Worm (Caenorhabditis elegans) whole organism, young adult: Measurements from ENCODE around the gene nlp-11.
A peak's percentile ranks its signal among the peaks of the same experiment; 100 is the strongest.

Source experiments
- B0261.1 ChIP-seq: sonication (generic microtip); optimal IDR thresholded peaks from 2 replicates; lab custom pipeline; 2016; ENCODE audit warnings: mild to moderate bottlenecking, missing genetic modification characterization, moderate library complexity, missing compliant biosample characterization
- C06A6.2 ChIP-seq: fragments of 200-800 bp; sonication (Bioruptor generic); conservative IDR thresholded peaks from 2 replicates; pipeline ENCODE4 v1.3.6; 2022; ENCODE audit warnings: missing genetic modification characterization, missing compliant biosample characterization
- F37B4.10 ChIP-seq: fragments of 200-800 bp; sonication (Bioruptor generic); IDR thresholded peaks from 2 replicates; pipeline ENCODE4 v1.3.6; 2022; ENCODE audit warnings: missing genetic modification characterization, missing compliant biosample characterization
- F49E8.2 ChIP-seq: sonication (generic microtip); optimal IDR thresholded peaks from 3 replicates; lab custom pipeline; 2017; ENCODE audit warnings: missing genetic modification characterization, mild to moderate bottlenecking, missing compliant biosample characterization, antibody characterized with exemption, moderate library complexity; ENCODE audit not compliant: insufficient read depth
- F52B5.7 ChIP-seq: sonication (generic microtip); optimal IDR thresholded peaks from 2 replicates; lab custom pipeline; 2016; ENCODE audit warnings: mild to moderate bottlenecking, missing genetic modification characterization, missing compliant biosample characterization
- K11D2.4 ChIP-seq: fragments of 200-800 bp; sonication (Bioruptor generic); IDR thresholded peaks from 2 replicates; pipeline ENCODE4 v1.3.6; 2022; ENCODE audit warnings: missing genetic modification reagents, missing genetic modification characterization, missing compliant biosample characterization
- T26A5.8 ChIP-seq: sonication (generic microtip); optimal IDR thresholded peaks from 2 replicates; lab custom pipeline; 2016; ENCODE audit warnings: missing genetic modification characterization, missing compliant biosample characterization
- Y79H2A.3 ChIP-seq: fragments of 200-800 bp; sonication (Bioruptor generic); conservative IDR thresholded peaks from 2 replicates; pipeline ENCODE4 v1.3.6; 2022; ENCODE audit warnings: missing genetic modification reagents, missing genetic modification characterization, missing compliant biosample characterization
- aptf-3 ChIP-seq: fragments of 200-800 bp; sonication (Bioruptor generic); IDR thresholded peaks from 2 replicates; pipeline ENCODE4 v1.3.6; 2022; ENCODE audit warnings: missing genetic modification characterization, missing compliant biosample characterization
- atf-7 ChIP-seq: sonication (generic microtip); optimal IDR thresholded peaks from 2 replicates; lab custom pipeline; 2017; ENCODE audit warnings: mild to moderate bottlenecking, missing genetic modification characterization, missing compliant biosample characterization
- attf-6 ChIP-seq: fragments of 200-800 bp; sonication (Bioruptor generic); IDR thresholded peaks from 2 replicates; pipeline ENCODE4 v1.3.6; 2022; ENCODE audit warnings: missing genetic modification reagents, missing genetic modification characterization, missing compliant biosample characterization
- ccch-3 ChIP-seq: fragments of 200-800 bp; sonication (Bioruptor generic); optimal IDR thresholded peaks from 2 replicates; lab custom pipeline; 2018; ENCODE audit warnings: mild to moderate bottlenecking, missing genetic modification characterization, missing compliant biosample characterization
- cebp-1 ChIP-seq, 2 experiments: fragments of 200-800 bp in 1 of 2; sonication (Bioruptor generic) in 1 of 2; sonication (generic microtip) in 1 of 2; IDR thresholded peaks in 1 of 2; optimal IDR thresholded peaks in 1 of 2; 2 replicates each; pipeline versions ENCODE4 v1.3.6 to Lab custom; 2017 to 2022; ENCODE audit warnings: missing compliant biosample characterization in 2 of 2, missing genetic modification characterization in 2 of 2, mild to moderate bottlenecking in 1 of 2, missing genetic modification reagents in 1 of 2, moderate library complexity in 1 of 2
- ceh-100 ChIP-seq: fragments of 200-800 bp; sonication (Bioruptor generic); IDR thresholded peaks from 2 replicates; pipeline ENCODE4 v1.3.6; 2022; ENCODE audit warnings: missing genetic modification reagents, missing genetic modification characterization, missing compliant biosample characterization
- ceh-40 ChIP-seq: fragments of 200-800 bp; sonication (Bioruptor generic); IDR thresholded peaks from 2 replicates; pipeline ENCODE4 v1.3.6; 2022; ENCODE audit warnings: missing genetic modification characterization, missing compliant biosample characterization
- ceh-91 ChIP-seq: fragments of 200-800 bp; sonication (Bioruptor generic); IDR thresholded peaks from 2 replicates; pipeline ENCODE4 v1.3.6; 2022; ENCODE audit warnings: missing genetic modification reagents, missing genetic modification characterization, missing compliant biosample characterization
- chd-7 ChIP-seq: sonication (generic microtip); optimal IDR thresholded peaks from 2 replicates; lab custom pipeline; 2016; ENCODE audit warnings: mild to moderate bottlenecking, missing genetic modification characterization, moderate library complexity, missing compliant biosample characterization
- dox-1 ChIP-seq: fragments of 200-800 bp; sonication (Bioruptor generic); IDR thresholded peaks from 2 replicates; pipeline ENCODE4 v1.3.6; 2022; ENCODE audit warnings: missing genetic modification reagents, missing genetic modification characterization, missing compliant biosample characterization
- ets-4 ChIP-seq: fragments of 200-800 bp; sonication (Bioruptor generic); optimal IDR thresholded peaks from 2 replicates; lab custom pipeline; 2018; ENCODE audit warnings: mild to moderate bottlenecking, missing genetic modification characterization, missing compliant biosample characterization
- hlh-12 ChIP-seq: sonication (generic microtip); optimal IDR thresholded peaks from 2 replicates; lab custom pipeline; 2016; ENCODE audit warnings: missing genetic modification characterization, missing compliant biosample characterization
- hmg-1.2 ChIP-seq: fragments of 200-800 bp; sonication (Bioruptor generic); IDR thresholded peaks from 2 replicates; pipeline ENCODE4 v1.3.6; 2022; ENCODE audit warnings: missing genetic modification reagents, missing genetic modification characterization, missing compliant biosample characterization
- lin-35 ChIP-seq, 3 experiments: fragments of 150-350 bp in 2 of 3; sonication (generic microtip) in 1 of 3; optimal IDR thresholded peaks; 2 replicates each; lab custom pipeline; 2014 to 2018; ENCODE audit warnings: missing biosample characterization in 3 of 3, missing genetic modification characterization in 3 of 3, missing genetic modification reagents in 3 of 3
- lin-40 ChIP-seq: sonication (generic microtip); optimal IDR thresholded peaks from 2 replicates; lab custom pipeline; 2016; ENCODE audit warnings: missing genetic modification characterization, mild to moderate bottlenecking, missing compliant biosample characterization, missing genotype, missing genetic modification reagents
- madf-10 ChIP-seq: sonication (generic microtip); optimal IDR thresholded peaks from 2 replicates; lab custom pipeline; 2016; ENCODE audit warnings: mild to moderate bottlenecking, missing genetic modification characterization, missing compliant biosample characterization
- madf-6 ChIP-seq: fragments of 200-800 bp; sonication (Bioruptor generic); IDR thresholded peaks from 2 replicates; pipeline ENCODE4 v1.3.6; 2022; ENCODE audit warnings: missing genetic modification reagents, missing genetic modification characterization, missing compliant biosample characterization
- mcd-1 ChIP-seq: fragments of 200-800 bp; sonication (Bioruptor generic); IDR thresholded peaks from 2 replicates; pipeline ENCODE4 v1.3.6; 2022; ENCODE audit warnings: missing genetic modification reagents, missing genetic modification characterization, missing compliant biosample characterization
- nfyb-1 ChIP-seq: fragments of 200-800 bp; sonication (Bioruptor generic); IDR thresholded peaks from 2 replicates; pipeline ENCODE4 v1.3.6; 2022; ENCODE audit warnings: missing genetic modification reagents, missing genetic modification characterization, missing compliant biosample characterization
- nhr-120 ChIP-seq: fragments of 200-800 bp; sonication (Bioruptor generic); IDR thresholded peaks from 2 replicates; pipeline ENCODE4 v1.3.6; 2022; ENCODE audit warnings: missing genetic modification characterization, missing compliant biosample characterization
- nhr-90 ChIP-seq: sonication (generic microtip); optimal IDR thresholded peaks from 2 replicates; lab custom pipeline; 2016; ENCODE audit warnings: missing genotype, mild to moderate bottlenecking, missing genetic modification characterization, missing compliant biosample characterization
- rec-8 ChIP-seq, 2 experiments: sonication (generic microtip); optimal IDR thresholded peaks; 2 replicates each; lab custom pipeline; 2016; ENCODE audit warnings: mild to moderate bottlenecking in 2 of 2, missing genetic modification characterization in 2 of 2, missing genetic modification reagents in 2 of 2, missing genotype in 2 of 2, missing biosample characterization in 1 of 2, missing compliant biosample characterization in 1 of 2, moderate library complexity in 1 of 2
- sdz-38 ChIP-seq: sonication (generic microtip); optimal IDR thresholded peaks from 2 replicates; lab custom pipeline; 2016; ENCODE audit warnings: missing genotype, missing genetic modification characterization, missing compliant biosample characterization
- snpc-1.3 ChIP-seq: sonication (generic microtip); optimal IDR thresholded peaks from 2 replicates; lab custom pipeline; 2017; ENCODE audit warnings: missing genetic modification characterization, mild to moderate bottlenecking, missing compliant biosample characterization, antibody characterized with exemption, moderate library complexity, missing genotype, missing genetic modification reagents; ENCODE audit not compliant: insufficient read depth
- somi-1 ChIP-seq: fragments of 200-800 bp; sonication (Bioruptor generic); optimal IDR thresholded peaks from 2 replicates; lab custom pipeline; 2018; ENCODE audit warnings: mild to moderate bottlenecking, missing genetic modification characterization, missing compliant biosample characterization
- sptf-2 ChIP-seq: fragments of 200-800 bp; sonication (Bioruptor generic); optimal IDR thresholded peaks from 2 replicates; lab custom pipeline; 2018; ENCODE audit warnings: mild to moderate bottlenecking, missing genetic modification characterization, missing compliant biosample characterization
- tbx-9 ChIP-seq: sonication (generic microtip); optimal IDR thresholded peaks from 2 replicates; lab custom pipeline; 2016; ENCODE audit warnings: borderline replicate concordance, missing genetic modification characterization, inconsistent platforms, missing compliant biosample characterization
- tlf-1 ChIP-seq: fragments of 200-800 bp; sonication (Bioruptor generic); optimal IDR thresholded peaks from 2 replicates; lab custom pipeline; 2018; ENCODE audit warnings: mild to moderate bottlenecking, missing genetic modification characterization, missing compliant biosample characterization
- unc-62 ChIP-seq: fragments of 150-350 bp; optimal IDR thresholded peaks from 2 replicates; lab custom pipeline; 2014; ENCODE audit warnings: missing biosample characterization, missing genetic modification reagents, missing genetic modification characterization
- zfh-2 ChIP-seq: fragments of 200-800 bp; sonication (Bioruptor generic); conservative IDR thresholded peaks from 2 replicates; pipeline ENCODE4 v1.3.6; 2022; ENCODE audit warnings: missing genetic modification reagents, missing genetic modification characterization, missing compliant biosample characterization
- ztf-25 ChIP-seq: fragments of 200-800 bp; sonication (Bioruptor generic); IDR thresholded peaks from 2 replicates; pipeline ENCODE4 v1.3.6; 2022; ENCODE audit warnings: missing genetic modification reagents, missing genetic modification characterization, missing compliant biosample characterization

Gene nlp-11

ce11 chrII:9738820-9739219 is 47.1 kb upstream of the nlp-11 start (continued):
- TF ChIP-seq ccch-3 (GFP tag; lab: Kevin White, UChicago) (no peak), ets-4 (peak; percentile 42), F52B5.7 (tag; lab: Kevin White, UChicago) (no peak), aptf-3 (GFP tag; lab: Robert Waterston, UW) (0 out of 2 replicates have a peak, but pooled peaks have one; percentile 42), nhr-90 (tag; lab: Kevin White, UChicago) (peak; percentile 34), ztf-25 (GFP tag; lab: Robert Waterston, UW) (peak; percentile 43; the same call in 1 of the 2 replicates), T26A5.8 (no peak), F37B4.10 (GFP tag; lab: Robert Waterston, UW) (0 out of 2 replicates have a peak, but pooled peaks have one; percentile 30), attf-6 (GFP tag; lab: Robert Waterston, UW) (no peak), C06A6.2 (GFP tag; lab: Robert Waterston, UW) (no peak), rec-8 (tag; optimal IDR thresholded peaks at IDR 0.05; lab: Kevin White, UChicago) (no peak), sptf-2 (no peak), sdz-38 (tag; lab: Kevin White, UChicago) (no peak), Y79H2A.3 (GFP tag; lab: Robert Waterston, UW) (no peak), madf-6 (GFP tag; lab: Robert Waterston, UW) (no peak), ceh-40 (no peak), madf-10 (peak; percentile 12), ceh-100 (GFP tag; lab: Robert Waterston, UW) (no peak), cebp-1 (GFP tag; IDR thresholded peaks at IDR 0.05; lab: Robert Waterston, UW) (0 out of 2 replicates have a peak, but pooled peaks have one; percentile 24), cebp-1 (tag; optimal IDR thresholded peaks at IDR 0.05; lab: Kevin White, UChicago) (peak; percentile 69), somi-1 (GFP tag; lab: Kevin White, UChicago) (no peak), unc-62 (GFP tag; lab: Kevin White, UChicago) (peak; percentile 48), hlh-12 (no peak), lin-40 (no peak), tbx-9 (tag; lab: Kevin White, UChicago) (no peak), dox-1 (peak; percentile 64), atf-7 (tag; lab: Kevin White, UChicago) (peak; percentile 23)

DNA sequence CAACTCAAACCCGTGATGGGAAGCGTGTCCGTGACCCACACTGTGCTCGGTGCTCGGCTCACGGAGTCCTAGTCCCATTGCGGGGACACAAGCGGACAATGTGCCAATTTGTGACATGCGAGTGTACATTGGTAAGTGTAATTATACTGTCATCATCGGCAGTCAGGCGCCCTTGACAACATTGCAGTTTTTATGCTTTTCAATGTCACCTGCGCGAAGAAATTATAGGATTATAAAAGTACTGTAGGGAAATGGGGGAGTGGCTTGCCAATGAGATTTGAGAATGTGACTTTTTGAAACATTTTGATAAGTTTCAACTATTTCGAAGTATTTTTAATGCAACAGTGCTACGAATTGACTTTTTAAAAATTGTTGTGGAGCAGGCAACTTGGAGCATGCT is 44.0 kb upstream of the nlp-11 start:
- TF ChIP-seq F49E8.2 (tag; lab: Kevin White, UChicago) = no peak

DNA sequence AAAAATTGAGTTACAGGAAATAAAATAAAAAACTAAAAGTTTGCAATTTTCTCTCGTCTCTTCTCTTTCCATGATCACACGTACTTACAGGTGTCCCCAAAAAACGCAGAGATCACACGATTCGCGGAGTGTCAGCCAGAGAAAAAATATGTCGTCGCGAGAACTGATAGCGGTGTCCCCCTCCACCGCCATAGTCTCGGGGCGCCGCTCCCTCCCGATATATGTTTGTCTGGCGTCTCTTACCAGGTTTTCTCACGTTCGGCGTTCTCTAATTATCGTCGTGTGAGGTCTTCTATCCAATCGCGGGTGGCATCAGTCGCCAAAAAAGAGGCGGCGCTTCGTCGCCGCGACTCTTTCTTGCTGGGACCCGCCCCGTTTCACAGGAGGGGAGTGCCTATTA is 40.1 kb upstream of the nlp-11 start, which contains the start of gene mab-3:
Gene mab-3 (plus strand): TSS at position 328 of the 400 bp plus-strand sequence.
- TF ChIP-seq zfh-2 (GFP tag; lab: Robert Waterston, UW) (peak; percentile 30; the same call in 1 of the 2 replicates), nfyb-1 (peak; percentile 42; the same call in 1 of the 2 replicates), hmg-1.2 (GFP tag; lab: Robert Waterston, UW) (peak; percentile 76; the same call in 1 of the 2 replicates), dox-1 (peak; percentile 69), mcd-1 (GFP tag; lab: Robert Waterston, UW) (0 out of 2 replicates have a peak, but pooled peaks have one; percentile 29), F37B4.10 (GFP tag; lab: Robert Waterston, UW) (0 out of 2 replicates have a peak, but pooled peaks have one; percentile 12)

- TF ChIP-seq rec-8 (tag; optimal IDR thresholded peaks at IDR 0.05; lab: Kevin White, UChicago) = no peak
- no peak for TF ChIP-seq B0261.1 (tag; lab: Kevin White, UChicago)
- no peak for TF ChIP-seq K11D2.4
- TF ChIP-seq lin-35 (GFP tag; optimal IDR thresholded peaks at IDR 0.05; lab: Kevin White, UChicago) = no peak
- TF ChIP-seq hmg-1.2 (GFP tag; lab: Robert Waterston, UW) = peak; percentile 93
- TF ChIP-seq nhr-120 (GFP tag; lab: Robert Waterston, UW) = no peak
- TF ChIP-seq zfh-2 (GFP tag; lab: Robert Waterston, UW) = 0 out of 2 replicates have a peak, but pooled peaks have one; percentile 12
- no peak for TF ChIP-seq ceh-91
- no peak for TF ChIP-seq chd-7 (tag; lab: Kevin White, UChicago)
- no peak for TF ChIP-seq sptf-2
- no peak for TF ChIP-seq snpc-1.3 (tag; lab: Kevin White, UChicago)
- TF ChIP-seq somi-1 (GFP tag; lab: Kevin White, UChicago) = no peak
- TF ChIP-seq madf-6 (GFP tag; lab: Robert Waterston, UW) = no peak
- no peak for TF ChIP-seq tlf-1
- TF ChIP-seq, all 124 proteins: peak for 2
Measured at ce11 chrII:9729866-9730265, 38.1 kb upstream of the nlp-11 start.
